Worm (Caenorhabditis elegans): ENCODE measurements around the gene tmed-1.

Gene tmed-1

ce11 chrIV:12111477-12111876 is 33.5 kb upstream of the tmed-1 start, which contains the start of gene dlc-2:
Gene dlc-2 (minus strand): TSS chrIV:12111577.
- TF ChIP-seq lir-1 (GFP tag; conservative IDR thresholded peaks at IDR 0.05) (no peak), egl-18 (GFP tag; IDR thresholded peaks at IDR 0.05) (no peak), snpc-3.4 (tag; optimal IDR thresholded peaks at IDR 0.05) (no peak), F33H1.4 (GFP tag; IDR thresholded peaks at IDR 0.05) (no peak), ztf-22 (GFP tag; optimal IDR thresholded peaks at IDR 0.05) (no peak), lin-26 (GFP tag; IDR thresholded peaks at IDR 0.05) (no peak), hmg-1.2 (GFP tag; IDR thresholded peaks at IDR 0.05) (no peak), hrde-1 (tag; optimal IDR thresholded peaks at IDR 0.05; ENCODE audit: borderline replicate concordance) (no peak)

- TF ChIP-seq nhr-90 (tag; optimal IDR thresholded peaks at IDR 0.05) (no peak), bed-2 (GFP tag; IDR thresholded peaks at IDR 0.05) (no peak), D2030.7 (GFP tag; IDR thresholded peaks at IDR 0.05) (no peak), ceh-100 (GFP tag; IDR thresholded peaks at IDR 0.05) (no peak), ama-1 (optimal IDR thresholded peaks at IDR 0.05) (no peak), ama-1 (GFP tag; optimal IDR thresholded peaks at IDR 0.05) (no peak), let-607 (tag; optimal IDR thresholded peaks at IDR 0.05) (no peak), atf-7 (tag; optimal IDR thresholded peaks at IDR 0.05) (no peak), B0336.3 (GFP tag; IDR thresholded peaks at IDR 0.05) (no peak), mxl-1 (tag; optimal IDR thresholded peaks at IDR 0.05) (no peak), F23B12.7 (tag; optimal IDR thresholded peaks at IDR 0.05; ENCODE audit: insufficient read depth) (no peak), zim-3 (tag; optimal IDR thresholded peaks at IDR 0.05) (no peak), F22D6.2 (tag; optimal IDR thresholded peaks at IDR 0.05) (no peak), tlf-1 (GFP tag; optimal IDR thresholded peaks at IDR 0.05) (no peak), cebp-2 (GFP tag; IDR thresholded peaks at IDR 0.05) (no peak), ztf-28 (GFP tag; IDR thresholded peaks at IDR 0.05) (no peak), Y95B8A.8 (GFP tag; IDR thresholded peaks at IDR 0.05) (no peak), attf-6 (GFP tag; IDR thresholded peaks at IDR 0.05) (no peak), Y67H2A.10 (GFP tag; conservative IDR thresholded peaks at IDR 0.05) (no peak), ceh-40 (GFP tag; IDR thresholded peaks at IDR 0.05) (no peak)
Observed at ce11 chrIV:12110339-12110738, 32.4 kb upstream of the tmed-1 start, which contains the start of gene col-129. Gene col-129 (minus strand): TSS chrIV:12110439.

DNA sequence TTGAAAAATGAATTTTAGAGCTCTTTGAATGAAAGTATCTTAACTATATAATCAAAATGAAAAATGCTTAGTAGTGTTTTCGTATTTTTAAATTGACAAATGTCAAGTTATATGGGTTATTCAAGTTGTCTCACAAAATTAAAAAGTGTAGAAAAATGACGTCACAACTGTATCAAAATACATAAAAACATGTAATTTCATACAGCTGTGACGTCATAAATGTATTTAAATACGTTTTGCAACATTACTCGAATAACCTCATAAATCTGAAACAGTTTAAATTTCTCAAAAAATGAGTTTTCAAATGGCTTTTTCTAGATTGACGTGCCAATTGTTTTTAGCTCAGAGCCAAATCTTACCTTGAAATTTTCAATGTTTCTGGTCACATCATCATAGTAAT is 31.8 kb upstream of the tmed-1 start:
- TF ChIP-seq F39B2.1 (GFP tag; IDR thresholded peaks at IDR 0.05) (no peak), lin-40 (tag; optimal IDR thresholded peaks at IDR 0.05) (peak; percentile 34)

DNA sequence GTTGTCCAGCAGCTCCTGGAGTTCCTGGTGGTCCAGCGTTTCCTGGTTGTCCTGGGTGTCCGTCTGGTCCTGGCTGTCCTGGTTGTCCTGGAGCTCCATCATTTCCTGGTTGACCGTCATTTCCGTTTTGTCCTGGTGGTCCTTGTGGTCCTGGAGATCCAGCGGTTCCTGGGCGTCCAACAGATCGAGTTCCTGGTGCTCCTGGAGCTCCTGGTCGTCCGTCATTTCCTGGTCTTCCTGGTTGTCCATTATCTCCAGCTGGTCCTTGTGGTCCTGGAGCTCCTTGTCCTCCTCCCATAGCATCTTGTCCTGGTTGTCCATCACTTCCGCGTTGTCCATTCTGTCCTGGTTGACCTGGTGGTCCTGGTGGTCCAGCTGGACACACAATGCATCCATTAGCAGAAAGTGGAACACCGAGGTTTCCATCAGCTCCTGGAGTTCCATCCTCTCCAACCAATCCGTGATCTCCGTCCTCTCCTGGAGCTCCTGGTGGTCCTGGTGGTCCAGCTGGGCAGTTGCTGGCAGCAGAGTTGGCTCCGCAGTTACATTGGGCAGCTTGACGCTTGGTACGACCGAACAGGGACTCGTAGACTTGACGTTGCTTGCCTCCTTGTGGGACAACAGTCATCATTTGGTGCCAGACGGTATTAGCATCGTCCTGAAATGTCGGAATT is 31.2 kb upstream of the tmed-1 start:
- TF ChIP-seq hsf-1 (GFP tag; IDR thresholded peaks at IDR 0.05), result 0 out of 2 replicates have a peak, but pooled peaks have one; percentile 56
- TF ChIP-seq C06A6.2 (GFP tag; conservative IDR thresholded peaks at IDR 0.05), result no peak
- TF ChIP-seq zfh-2 (GFP tag; conservative IDR thresholded peaks at IDR 0.05), result peak; percentile 76; the same call in 1 of the 2 replicates
- TF ChIP-seq dpff-1 (tag; optimal IDR thresholded peaks at IDR 0.05), result no peak
- TF ChIP-seq K11D2.4 (GFP tag; IDR thresholded peaks at IDR 0.05), result no peak
- no peak for TF ChIP-seq unc-62 (GFP tag; optimal IDR thresholded peaks at IDR 0.05)
- no peak for TF ChIP-seq tbx-9 (tag; optimal IDR thresholded peaks at IDR 0.05; ENCODE audit: borderline replicate concordance)
- TF ChIP-seq repo-1 (tag; optimal IDR thresholded peaks at IDR 0.05), result no peak
- no peak for TF ChIP-seq athp-1 (tag; optimal IDR thresholded peaks at IDR 0.05)
- no peak for TF ChIP-seq madf-10 (tag; optimal IDR thresholded peaks at IDR 0.05)
- 0 out of 2 replicates have a peak, but pooled peaks have one; percentile 3 for TF ChIP-seq egrh-3 (GFP tag; IDR thresholded peaks at IDR 0.05)
- peak; percentile 55; the same call in 1 of the 2 replicates for TF ChIP-seq cebp-2 (GFP tag; IDR thresholded peaks at IDR 0.05)
- peak; percentile 7 for TF ChIP-seq lin-40 (tag; optimal IDR thresholded peaks at IDR 0.05)
- 0 out of 2 replicates have a peak, but pooled peaks have one; percentile 24 for TF ChIP-seq egl-18 (GFP tag; IDR thresholded peaks at IDR 0.05)
- no peak for TF ChIP-seq madf-6 (GFP tag; IDR thresholded peaks at IDR 0.05)
- no peak for TF ChIP-seq Y53G8AR.9 (GFP tag; conservative IDR thresholded peaks at IDR 0.05)
